Worm (Caenorhabditis elegans) whole organism, late embryonic: ENCODE data around the gene syx-6.

Experiments used
- ceh-14 ChIP-seq: sonication (generic microtip); optimal IDR thresholded peaks from 2 replicates; lab custom pipeline; 2016; ENCODE audit warnings: missing genotype, missing genetic modification characterization, missing compliant biosample characterization
- ceh-18 ChIP-seq: sonication (generic microtip); optimal IDR thresholded peaks from 2 replicates; lab custom pipeline; 2016; ENCODE audit warnings: missing genetic modification characterization, missing compliant biosample characterization
- ceh-2 ChIP-seq: sonication (generic microtip); optimal IDR thresholded peaks from 2 replicates; lab custom pipeline; 2016; ENCODE audit warnings: missing genotype, missing genetic modification characterization, missing compliant biosample characterization
- ceh-31 ChIP-seq: sonication (generic microtip); optimal IDR thresholded peaks from 2 replicates; lab custom pipeline; 2016; ENCODE audit warnings: missing genetic modification characterization, missing compliant biosample characterization
- ceh-48 ChIP-seq: sonication (generic microtip); optimal IDR thresholded peaks from 2 replicates; lab custom pipeline; 2016; ENCODE audit warnings: missing genetic modification characterization, inconsistent platforms, missing compliant biosample characterization
- che-1 ChIP-seq: sonication (generic microtip); optimal IDR thresholded peaks from 2 replicates; lab custom pipeline; 2016; ENCODE audit warnings: mild to moderate bottlenecking, missing genetic modification characterization, missing compliant biosample characterization
- dmd-4 ChIP-seq: sonication (generic microtip); optimal IDR thresholded peaks from 2 replicates; lab custom pipeline; 2016; ENCODE audit warnings: borderline replicate concordance, missing genetic modification characterization, missing compliant biosample characterization
- fkh-10 ChIP-seq: fragments of 150-350 bp; optimal IDR thresholded peaks from 2 replicates; lab custom pipeline; 2014; ENCODE audit warnings: missing biosample characterization, missing genetic modification reagents, missing genetic modification characterization
- fkh-6 ChIP-seq: sonication (generic microtip); optimal IDR thresholded peaks from 2 replicates; lab custom pipeline; 2016; ENCODE audit warnings: missing genetic modification characterization, missing compliant biosample characterization
- hlh-30 ChIP-seq: sonication (generic microtip); optimal IDR thresholded peaks from 2 replicates; lab custom pipeline; 2017; ENCODE audit warnings: antibody characterized with exemption, missing genetic modification characterization, missing compliant biosample characterization; ENCODE audit not compliant: insufficient read depth
- hlh-8 ChIP-seq: sonication (generic microtip); optimal IDR thresholded peaks from 2 replicates; lab custom pipeline; 2016; ENCODE audit warnings: missing genotype, missing genetic modification characterization, missing compliant biosample characterization
- nhr-232 ChIP-seq: sonication (generic microtip); optimal IDR thresholded peaks from 2 replicates; lab custom pipeline; 2016; ENCODE audit warnings: missing genetic modification characterization, missing compliant biosample characterization
- pat-9 ChIP-seq: fragments of 200-800 bp; sonication (Bioruptor generic); optimal IDR thresholded peaks from 2 replicates; lab custom pipeline; 2018; ENCODE audit warnings: mild to moderate bottlenecking, missing genetic modification characterization, moderate library complexity, missing compliant biosample characterization
- rnt-1 ChIP-seq: sonication (generic microtip); optimal IDR thresholded peaks from 2 replicates; lab custom pipeline; 2016; ENCODE audit warnings: missing genetic modification characterization, missing compliant biosample characterization
- sox-4 ChIP-seq: sonication (generic microtip); optimal IDR thresholded peaks from 2 replicates; lab custom pipeline; 2017; ENCODE audit warnings: mild to moderate bottlenecking, missing genetic modification characterization, inconsistent platforms, missing compliant biosample characterization
- tbx-7 ChIP-seq: sonication (generic microtip); optimal IDR thresholded peaks from 2 replicates; lab custom pipeline; 2016; ENCODE audit warnings: missing genotype, missing genetic modification characterization, missing compliant biosample characterization
- unc-42 ChIP-seq: sonication (generic microtip); optimal IDR thresholded peaks from 2 replicates; lab custom pipeline; 2016; ENCODE audit warnings: missing genotype, missing genetic modification characterization, missing compliant biosample characterization
- ztf-16 ChIP-seq: sonication (generic microtip); optimal IDR thresholded peaks from 2 replicates; lab custom pipeline; 2017; ENCODE audit warnings: missing genetic modification characterization, missing compliant biosample characterization

Gene syx-6

ce11 chrX:3197319-3197718 lies 33.0 kb downstream of the syx-6 start:
- peak; percentile 60 for TF ChIP-seq unc-42
- TF ChIP-seq ceh-31 (tag; lab: Kevin White, UChicago): peak; percentile 10
- no peak for TF ChIP-seq sox-4 (tag; lab: Kevin White, UChicago)

- TF ChIP-seq unc-42 (peak; percentile 7), nhr-232 (tag; lab: Kevin White, UChicago) (no peak)
- TF ChIP-seq, all 69 proteins: peak for 1
Observed at ce11 chrX:3199249-3199648, 34.9 kb downstream of the syx-6 start, which contains the start of gene fax-1. TSS of gene fax-1 (minus strand) at chrX:3199349.

DNA sequence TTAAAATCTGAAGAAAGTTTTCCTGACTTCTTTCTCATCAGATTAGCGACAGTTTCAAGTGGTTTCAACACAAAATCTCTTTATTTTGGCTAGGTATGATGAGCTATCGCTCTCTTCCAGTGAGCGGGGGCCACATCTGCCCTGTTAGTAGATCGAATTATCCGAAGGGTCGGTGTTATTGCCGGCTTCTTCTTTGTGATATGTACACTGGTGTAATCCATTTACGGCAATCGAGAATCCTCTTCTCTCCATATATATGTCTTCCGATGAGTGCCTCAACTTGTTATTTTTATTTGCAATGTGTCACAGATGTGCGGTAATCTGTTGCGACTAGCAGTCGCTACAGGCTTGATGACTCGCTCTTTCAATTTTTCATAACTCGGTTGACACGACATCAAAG lies 38.0 kb downstream of the syx-6 start:
- TF ChIP-seq unc-42: peak; percentile 75
- no peak for TF ChIP-seq tbx-7 (tag; lab: Kevin White, UChicago)
- no peak for TF ChIP-seq pat-9 (tag; lab: Kevin White, UChicago)

ce11 chrX:3204778-3205177 lies 40.5 kb downstream of the syx-6 start, which contains the start of gene F28B4.1:
TSS of gene F28B4.1 (plus strand) at chrX:3205078.
- TF ChIP-seq ceh-48 (tag; lab: Kevin White, UChicago) (no peak), ceh-14 (tag; lab: Kevin White, UChicago) (no peak), unc-42 (no peak), ztf-16 (tag; lab: Kevin White, UChicago) (no peak)

- TF ChIP-seq ceh-48 (tag; lab: Kevin White, UChicago) (no peak), hlh-8 (tag; lab: Kevin White, UChicago) (no peak), unc-42 (no peak), ceh-2 (tag; lab: Kevin White, UChicago) (no peak), che-1 (tag; lab: Kevin White, UChicago) (no peak), ceh-31 (tag; lab: Kevin White, UChicago) (no peak), hlh-30 (tag; lab: Kevin White, UChicago) (no peak), dmd-4 (tag; lab: Kevin White, UChicago) (no peak), ceh-14 (tag; lab: Kevin White, UChicago) (no peak), rnt-1 (tag; lab: Kevin White, UChicago) (no peak), fkh-6 (no peak), ceh-18 (tag; lab: Kevin White, UChicago) (no peak), fkh-10 (GFP tag; lab: Kevin White, UChicago) (no peak)
- TF ChIP-seq, all 69 proteins: peak for 0
Observed at ce11 chrX:3209523-3209922, 45.2 kb downstream of the syx-6 start, which contains the start of gene F28B4.4. TSS of gene F28B4.4 (minus strand) at chrX:3209623.
